Worm (Caenorhabditis elegans): Measurements from ENCODE around the gene Y62H9A.8.

DNA sequence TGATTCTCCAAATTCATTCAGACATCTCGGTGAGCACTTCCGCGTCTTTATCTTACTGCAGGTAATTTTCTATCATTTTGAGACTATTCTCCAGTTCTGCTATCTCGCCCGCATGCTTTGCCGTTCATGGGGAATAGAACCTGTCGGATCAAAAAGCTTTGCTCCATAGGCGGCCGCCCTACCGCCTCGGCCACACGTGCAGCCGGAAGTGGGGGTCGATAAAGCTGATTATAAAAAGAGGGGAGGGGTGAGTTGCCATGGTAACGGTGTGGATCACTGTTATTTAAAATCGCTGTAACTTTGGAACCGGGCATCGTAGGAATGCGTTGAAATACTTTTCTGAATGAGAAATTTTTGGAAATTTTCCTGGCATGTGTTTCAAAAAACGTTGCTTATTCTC lies 21.8 kb downstream of the Y62H9A.8 start:
- TF ChIP-seq nhr-28 (tag; optimal IDR thresholded peaks at IDR 0.05) (no peak), nhr-11 (tag; optimal IDR thresholded peaks at IDR 0.05) (no peak), ama-1 (optimal IDR thresholded peaks at IDR 0.05) (no peak), skn-1 (tag; optimal IDR thresholded peaks at IDR 0.05) (no peak), ztf-4 (tag; optimal IDR thresholded peaks at IDR 0.05) (no peak), egl-27 (tag; optimal IDR thresholded peaks at IDR 0.05) (no peak), nhr-43 (tag; optimal IDR thresholded peaks at IDR 0.05; ENCODE audit: poor library complexity, severe bottlenecking) (no peak), lin-39 (tag; optimal IDR thresholded peaks at IDR 0.05) (no peak), unc-39 (tag; optimal IDR thresholded peaks at IDR 0.05) (no peak), nhr-76 (tag; optimal IDR thresholded peaks at IDR 0.05) (no peak)

Measured in whole organism, L3 larva.